Worm (Caenorhabditis elegans) whole organism, late embryonic: ENCODE measurements around the gene K10G6.5.
A peak's percentile ranks its signal among the peaks of the same experiment; 100 is the strongest.

ENCODE experiments used
- K02D7.2 ChIP-seq: sonication (generic microtip); optimal IDR thresholded peaks from 2 replicates; lab custom pipeline; 2017; ENCODE audit warnings: mild to moderate bottlenecking, missing genetic modification characterization, missing compliant biosample characterization
- K09A11.1 ChIP-seq: sonication (generic microtip); optimal IDR thresholded peaks from 2 replicates; lab custom pipeline; 2017; ENCODE audit warnings: antibody characterized with exemption, mild to moderate bottlenecking, missing genetic modification characterization, missing compliant biosample characterization; ENCODE audit not compliant: insufficient read depth
- T23F11.4 ChIP-seq: fragments of 200-800 bp; sonication (Bioruptor generic); optimal IDR thresholded peaks from 2 replicates; lab custom pipeline; 2018; ENCODE audit warnings: mild to moderate bottlenecking, missing genetic modification characterization, missing compliant biosample characterization
- Y22D7AL.16 ChIP-seq: sonication (generic microtip); optimal IDR thresholded peaks from 2 replicates; lab custom pipeline; 2016; ENCODE audit warnings: missing genetic modification characterization, missing compliant biosample characterization
- ahr-1 ChIP-seq: sonication (generic microtip); optimal IDR thresholded peaks from 2 replicates; lab custom pipeline; 2016; ENCODE audit warnings: missing genetic modification characterization, missing compliant biosample characterization
- ama-1 ChIP-seq: fragments of 150-350 bp; optimal IDR thresholded peaks from 2 replicates; lab custom pipeline; 2014
- ceh-14 ChIP-seq: sonication (generic microtip); optimal IDR thresholded peaks from 2 replicates; lab custom pipeline; 2016; ENCODE audit warnings: missing genotype, missing genetic modification characterization, missing compliant biosample characterization
- ceh-19 ChIP-seq: fragments of 200-800 bp; sonication (Bioruptor generic); optimal IDR thresholded peaks from 2 replicates; lab custom pipeline; 2018; ENCODE audit warnings: mild to moderate bottlenecking, missing genetic modification characterization, missing compliant biosample characterization
- ceh-22 ChIP-seq: sonication (generic microtip); optimal IDR thresholded peaks from 2 replicates; lab custom pipeline; 2017; ENCODE audit warnings: missing biosample characterization, missing genetic modification characterization
- ceh-24 ChIP-seq: sonication (generic microtip); optimal IDR thresholded peaks from 2 replicates; lab custom pipeline; 2016; ENCODE audit warnings: mild to moderate bottlenecking, missing genetic modification characterization, missing compliant biosample characterization
- ceh-31 ChIP-seq: sonication (generic microtip); optimal IDR thresholded peaks from 2 replicates; lab custom pipeline; 2016; ENCODE audit warnings: missing genetic modification characterization, missing compliant biosample characterization
- ceh-34 ChIP-seq: sonication (generic microtip); optimal IDR thresholded peaks from 2 replicates; lab custom pipeline; 2016; ENCODE audit warnings: mild to moderate bottlenecking, missing genetic modification characterization, missing compliant biosample characterization
- ceh-6 ChIP-seq: fragments of 200-800 bp; sonication (Bioruptor generic); optimal IDR thresholded peaks from 2 replicates; lab custom pipeline; 2018; ENCODE audit warnings: mild to moderate bottlenecking, missing genetic modification characterization, missing compliant biosample characterization
- dve-1 ChIP-seq: sonication (generic microtip); optimal IDR thresholded peaks from 2 replicates; lab custom pipeline; 2017; ENCODE audit warnings: antibody characterized with exemption, mild to moderate bottlenecking, missing genetic modification characterization, missing compliant biosample characterization
- elt-2 ChIP-seq: sonication (generic microtip); optimal IDR thresholded peaks from 2 replicates; lab custom pipeline; 2016; ENCODE audit warnings: missing genetic modification reagents, missing genetic modification characterization, missing compliant biosample characterization
- ets-4 ChIP-seq: sonication (generic microtip); optimal IDR thresholded peaks from 2 replicates; lab custom pipeline; 2016; ENCODE audit warnings: missing genetic modification characterization, missing compliant biosample characterization
- eyg-1 ChIP-seq: sonication (generic microtip); optimal IDR thresholded peaks from 2 replicates; lab custom pipeline; 2016; ENCODE audit warnings: missing genotype, missing genetic modification characterization, missing compliant biosample characterization
- fax-1 ChIP-seq: sonication (generic microtip); optimal IDR thresholded peaks from 2 replicates; lab custom pipeline; 2016; ENCODE audit warnings: missing genotype, missing genetic modification characterization, missing compliant biosample characterization
- gmeb-2 ChIP-seq: sonication (generic microtip); optimal IDR thresholded peaks from 2 replicates; lab custom pipeline; 2016; ENCODE audit warnings: missing genetic modification characterization, inconsistent platforms, missing compliant biosample characterization
- hlh-30 ChIP-seq: sonication (generic microtip); optimal IDR thresholded peaks from 2 replicates; lab custom pipeline; 2017; ENCODE audit warnings: antibody characterized with exemption, missing genetic modification characterization, missing compliant biosample characterization; ENCODE audit not compliant: insufficient read depth
- hlh-6 ChIP-seq: sonication (generic microtip); optimal IDR thresholded peaks from 2 replicates; lab custom pipeline; 2016; ENCODE audit warnings: missing genotype, missing genetic modification characterization, missing compliant biosample characterization
- hlh-8 ChIP-seq: sonication (generic microtip); optimal IDR thresholded peaks from 2 replicates; lab custom pipeline; 2016; ENCODE audit warnings: missing genotype, missing genetic modification characterization, missing compliant biosample characterization
- madf-2 ChIP-seq: sonication (generic microtip); optimal IDR thresholded peaks from 2 replicates; lab custom pipeline; 2017; ENCODE audit warnings: missing genetic modification characterization, missing compliant biosample characterization
- nfya-1 ChIP-seq: sonication (generic microtip); optimal IDR thresholded peaks from 2 replicates; lab custom pipeline; 2017; ENCODE audit warnings: missing genetic modification characterization, mild to moderate bottlenecking, missing compliant biosample characterization, antibody characterized with exemption, moderate library complexity
- nhr-11 ChIP-seq: fragments of 150-350 bp; optimal IDR thresholded peaks from 2 replicates; lab custom pipeline; 2014; ENCODE audit warnings: missing biosample characterization, missing genetic modification characterization
- nhr-232 ChIP-seq: sonication (generic microtip); optimal IDR thresholded peaks from 2 replicates; lab custom pipeline; 2016; ENCODE audit warnings: missing genetic modification characterization, missing compliant biosample characterization
- pag-3 ChIP-seq: sonication (generic microtip); optimal IDR thresholded peaks from 2 replicates; lab custom pipeline; 2016; ENCODE audit warnings: missing compliant biosample characterization, missing genetic modification characterization, borderline replicate concordance
- pax-1 ChIP-seq: fragments of 150-350 bp; optimal IDR thresholded peaks from 2 replicates; lab custom pipeline; 2014; ENCODE audit warnings: missing biosample characterization, missing genetic modification characterization
- pha-2 ChIP-seq: sonication (generic microtip); optimal IDR thresholded peaks from 2 replicates; lab custom pipeline; 2017; ENCODE audit warnings: mild to moderate bottlenecking, missing genetic modification characterization, missing compliant biosample characterization
- pqm-1 ChIP-seq: sonication (generic microtip); optimal IDR thresholded peaks from 2 replicates; lab custom pipeline; 2016; ENCODE audit warnings: missing genetic modification characterization, missing compliant biosample characterization
- rnt-1 ChIP-seq: sonication (generic microtip); optimal IDR thresholded peaks from 2 replicates; lab custom pipeline; 2016; ENCODE audit warnings: missing genetic modification characterization, missing compliant biosample characterization
- sox-2 ChIP-seq: fragments of 200-800 bp; sonication (Bioruptor generic); IDR thresholded peaks from 2 replicates; pipeline ENCODE4 v1.3.6; 2022; ENCODE audit warnings: missing genetic modification reagents, missing genetic modification characterization, missing compliant biosample characterization
- syd-9 ChIP-seq: sonication (generic microtip); optimal IDR thresholded peaks from 2 replicates; lab custom pipeline; 2016; ENCODE audit warnings: mild to moderate bottlenecking, missing genetic modification characterization, moderate library complexity, missing compliant biosample characterization
- tbx-2 ChIP-seq: sonication (generic microtip); optimal IDR thresholded peaks from 2 replicates; lab custom pipeline; 2016; ENCODE audit warnings: missing genetic modification characterization, missing compliant biosample characterization
- ttx-3 ChIP-seq: sonication (generic microtip); optimal IDR thresholded peaks from 2 replicates; lab custom pipeline; 2016; ENCODE audit warnings: missing genetic modification reagents, missing genetic modification characterization, missing compliant biosample characterization
- unc-3 ChIP-seq, 2 experiments: fragments of 200-800 bp in 1 of 2; sonication (Bioruptor generic) in 1 of 2; sonication (generic microtip) in 1 of 2; conservative IDR thresholded peaks in 1 of 2; optimal IDR thresholded peaks in 1 of 2; 2 replicates each; pipeline versions ENCODE4 v1.3.6 to Lab custom; 2016 to 2022; ENCODE audit warnings: missing compliant biosample characterization in 2 of 2, missing genetic modification characterization in 2 of 2, missing genetic modification reagents in 1 of 2
- unc-42 ChIP-seq: sonication (generic microtip); optimal IDR thresholded peaks from 2 replicates; lab custom pipeline; 2016; ENCODE audit warnings: missing genotype, missing genetic modification characterization, missing compliant biosample characterization
- unc-55 ChIP-seq: sonication (generic microtip); optimal IDR thresholded peaks from 2 replicates; lab custom pipeline; 2017; ENCODE audit warnings: missing biosample characterization, missing genetic modification reagents, missing genetic modification characterization
- ztf-16 ChIP-seq: sonication (generic microtip); optimal IDR thresholded peaks from 2 replicates; lab custom pipeline; 2017; ENCODE audit warnings: missing genetic modification characterization, missing compliant biosample characterization

Gene K10G6.5

DNA sequence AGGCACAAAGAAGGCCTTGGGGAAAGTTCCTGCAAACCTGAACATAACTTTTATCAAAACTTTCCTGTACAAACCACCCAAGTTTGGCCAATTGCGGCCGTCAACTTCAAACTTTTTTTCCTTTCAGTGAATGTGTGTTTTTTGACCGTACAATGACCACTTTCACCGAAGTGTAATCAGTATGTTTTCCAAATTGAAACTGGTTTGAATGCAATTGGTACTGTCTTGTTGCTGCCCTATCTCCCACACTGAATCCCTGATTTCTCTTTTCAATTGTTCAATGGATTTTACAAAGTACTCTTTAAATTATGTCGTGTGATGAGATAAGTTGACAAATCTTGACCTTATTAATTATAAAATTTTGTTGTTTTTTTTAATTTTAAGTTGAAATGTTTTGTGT lies 13.4 kb downstream of the K10G6.5 start:
- TF ChIP-seq syd-9: no peak

DNA sequence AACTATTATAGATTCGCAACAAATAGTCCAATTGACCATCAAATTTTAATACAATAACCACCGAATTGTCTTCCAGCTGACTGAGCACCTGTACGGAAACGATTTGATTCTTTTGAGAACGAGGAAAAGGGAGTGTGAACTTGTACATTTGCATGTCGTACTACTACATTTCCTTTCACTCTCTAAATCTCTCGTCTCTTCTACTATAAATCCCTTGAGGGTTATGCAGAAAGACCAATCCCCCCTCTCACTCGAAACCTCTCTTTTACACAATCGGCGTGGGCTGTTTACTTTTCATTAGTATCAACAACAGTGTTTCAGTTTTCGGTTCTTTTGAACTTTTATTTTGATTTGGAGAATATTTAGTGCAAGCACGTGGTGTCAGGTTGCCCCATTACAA lies 15.1 kb downstream of the K10G6.5 start:
- TF ChIP-seq K02D7.2 (tag; lab: Kevin White, UChicago) (no peak), nfya-1 (tag; lab: Kevin White, UChicago) (peak; percentile 14)

DNA sequence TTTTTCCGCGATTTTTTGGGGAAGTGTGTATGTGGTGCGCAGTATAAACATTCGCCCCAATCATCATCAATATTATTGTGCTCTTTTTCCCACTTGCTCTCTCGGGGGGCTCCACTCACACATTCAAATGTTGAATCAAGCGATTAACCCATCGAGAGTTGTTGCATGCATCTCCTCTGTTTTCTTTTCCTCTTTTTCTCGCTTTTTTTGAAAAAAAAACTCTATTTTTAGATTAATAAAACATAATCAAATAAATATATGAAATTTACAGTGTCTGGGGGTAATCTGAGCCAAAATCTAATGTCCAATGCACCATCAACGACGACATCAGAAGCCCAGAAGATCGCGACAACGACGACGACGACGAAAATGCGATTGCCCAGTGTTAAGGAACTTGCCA lies 17.6 kb downstream of the K10G6.5 start, which contains the start of gene ephx-1:
TSS of gene ephx-1 (plus strand) at position 301 of the 400 bp plus-strand sequence.
- no peak for TF ChIP-seq fax-1
- no peak for TF ChIP-seq pag-3 (tag; lab: Kevin White, UChicago)
- TF ChIP-seq dve-1: no peak
- no peak for TF ChIP-seq ceh-22 (tag; lab: Kevin White, UChicago)
- no peak for TF ChIP-seq K02D7.2 (tag; lab: Kevin White, UChicago)
- no peak for TF ChIP-seq nhr-232 (tag; lab: Kevin White, UChicago)
- TF ChIP-seq ceh-31 (tag; lab: Kevin White, UChicago): no peak
- no peak for TF ChIP-seq unc-42 (tag; lab: Kevin White, UChicago)
- TF ChIP-seq ceh-14 (tag; lab: Kevin White, UChicago): no peak
- TF ChIP-seq nfya-1 (tag; lab: Kevin White, UChicago): no peak
- TF ChIP-seq Y22D7AL.16 (tag; lab: Kevin White, UChicago): no peak
- TF ChIP-seq ahr-1: no peak
- TF ChIP-seq ztf-16 (tag; lab: Kevin White, UChicago): no peak
- no peak for TF ChIP-seq pha-2 (tag; lab: Kevin White, UChicago)
- no peak for TF ChIP-seq madf-2 (tag; lab: Kevin White, UChicago)
- TF ChIP-seq T23F11.4: no peak
- TF ChIP-seq hlh-8: no peak
- no peak for TF ChIP-seq ceh-19
- TF ChIP-seq gmeb-2: no peak
- TF ChIP-seq, all 69 proteins: peak for 0

DNA sequence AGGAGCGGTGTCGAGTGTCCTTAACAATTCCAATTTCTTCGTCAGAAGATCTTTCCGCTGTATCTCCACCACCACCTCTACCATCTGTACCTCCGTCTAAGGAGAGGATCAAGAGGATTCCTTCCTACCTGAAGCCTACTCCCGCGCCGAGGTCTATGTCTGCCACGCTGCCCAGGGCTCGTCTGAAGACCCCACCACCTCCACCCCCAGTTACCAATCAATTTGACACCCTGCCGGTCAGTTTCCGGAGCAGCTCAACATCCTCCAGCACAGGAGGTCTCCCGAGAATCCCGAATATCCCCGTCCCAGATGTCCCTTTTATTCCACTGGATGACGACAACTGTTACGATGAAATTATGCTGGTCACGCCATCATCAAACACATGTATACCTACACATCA lies 20.9 kb downstream of the K10G6.5 start:
- TF ChIP-seq ceh-6 (GFP tag; lab: Kevin White, UChicago): no peak
- TF ChIP-seq hlh-8: no peak
- TF ChIP-seq hlh-30 (tag; lab: Kevin White, UChicago): no peak
- no peak for TF ChIP-seq hlh-6 (tag; lab: Kevin White, UChicago)
- TF ChIP-seq ceh-34 (tag; lab: Kevin White, UChicago): no peak
- no peak for TF ChIP-seq sox-2 (GFP tag; lab: Robert Waterston, UW)
- TF ChIP-seq pag-3 (tag; lab: Kevin White, UChicago): no peak
- TF ChIP-seq ahr-1: no peak
- no peak for TF ChIP-seq tbx-2
- TF ChIP-seq T23F11.4: no peak
- TF ChIP-seq pax-1 (tag; lab: Kevin White, UChicago): no peak
- TF ChIP-seq ttx-3 (tag; lab: Kevin White, UChicago): no peak
- TF ChIP-seq elt-2 (tag; lab: Kevin White, UChicago): no peak
- no peak for TF ChIP-seq rnt-1 (tag; lab: Kevin White, UChicago)
- no peak for TF ChIP-seq madf-2 (tag; lab: Kevin White, UChicago)

DNA sequence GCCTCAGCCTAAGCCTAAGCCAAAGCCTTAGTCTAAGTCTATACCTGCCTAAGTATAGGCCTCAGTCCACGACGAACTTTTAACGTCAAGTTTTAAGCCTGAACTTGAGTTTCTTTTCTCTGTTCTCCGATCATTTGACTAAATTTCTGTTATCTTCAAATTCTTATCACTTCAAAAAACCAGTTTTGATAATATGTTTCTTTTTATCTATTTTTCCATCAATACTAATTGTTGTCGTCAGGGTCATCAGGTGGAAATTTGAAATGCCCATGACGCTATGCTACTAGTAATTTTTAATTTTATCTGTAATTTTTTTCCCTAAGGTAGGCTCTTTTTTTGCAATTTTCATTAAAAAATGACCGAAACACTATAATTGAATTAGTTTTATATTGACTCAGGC lies 24.5 kb downstream of the K10G6.5 start:
- TF ChIP-seq ceh-24 (tag; lab: Kevin White, UChicago) (no peak), elt-2 (tag; lab: Kevin White, UChicago) (peak; percentile 42)
- TF ChIP-seq, all 69 proteins: peak for 1

DNA sequence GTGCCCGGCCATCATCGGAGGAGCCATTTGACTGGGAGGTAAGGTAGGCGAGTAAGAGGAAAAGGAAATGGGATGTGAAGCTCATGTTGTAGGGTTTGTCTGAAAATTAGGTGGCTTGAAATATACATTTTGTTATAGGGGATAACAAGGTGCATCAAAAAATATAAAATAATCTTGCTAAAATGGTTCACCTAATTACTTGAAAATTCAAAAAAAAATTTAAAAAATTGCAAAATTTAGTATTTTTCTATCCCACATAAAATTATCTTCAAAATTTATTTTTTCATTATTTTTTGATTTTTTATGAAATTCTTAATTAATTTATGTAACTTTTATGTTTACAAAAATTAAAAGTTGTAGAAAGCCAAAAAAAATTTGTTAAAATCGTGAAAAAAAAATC lies 31.6 kb downstream of the K10G6.5 start, which contains the start of gene K07D4.6:
TSS of gene K07D4.6 (minus strand) at position 101 of the 400 bp plus-strand sequence.
- TF ChIP-seq pha-2 (tag; lab: Kevin White, UChicago) (no peak), pqm-1 (tag; lab: Kevin White, UChicago) (no peak), eyg-1 (tag; lab: Kevin White, UChicago) (no peak), nhr-232 (tag; lab: Kevin White, UChicago) (no peak), ets-4 (tag; lab: Kevin White, UChicago) (no peak), unc-3 (GFP tag; conservative IDR thresholded peaks at IDR 0.05; lab: Robert Waterston, UW) (no peak), unc-3 (tag; optimal IDR thresholded peaks at IDR 0.05; lab: Kevin White, UChicago) (no peak), nhr-11 (tag; lab: Kevin White, UChicago) (no peak), hlh-8 (no peak), K09A11.1 (tag; lab: Kevin White, UChicago) (no peak), ama-1 (lab: Kevin White, UChicago) (no peak), ttx-3 (tag; lab: Kevin White, UChicago) (no peak), unc-55 (GFP tag; lab: Kevin White, UChicago) (no peak)
